Fruit fly (Drosophila melanogaster) whole organism, embryonic: ENCODE measurements around the gene CG42534.

Experiments
- Antp ChIP-seq: fragments of 200-800 bp; sonication (Bioruptor generic); optimal IDR thresholded peaks from 3 replicates; lab custom pipeline; 2016; ENCODE audit warnings: missing biosample characterization, missing genetic modification characterization
- CG12155 ChIP-seq: fragments of 200-800 bp; sonication (Bioruptor generic); optimal IDR thresholded peaks from 3 replicates; lab custom pipeline; 2016; ENCODE audit warnings: missing biosample characterization, missing genetic modification characterization
- CG14667 ChIP-seq: fragments of 200-800 bp; sonication (Bioruptor generic); IDR thresholded peaks from 2 replicates; pipeline ENCODE4 v1.3.6; 2022; ENCODE audit warnings: missing biosample characterization, missing genetic modification characterization
- CG1529 ChIP-seq: fragments of 200-800 bp; sonication (Bioruptor generic); optimal IDR thresholded peaks from 3 replicates; lab custom pipeline; 2018; ENCODE audit warnings: missing biosample characterization, missing genetic modification characterization
- CG15514 ChIP-seq: fragments of 200-800 bp; sonication (Bioruptor generic); optimal IDR thresholded peaks from 3 replicates; lab custom pipeline; 2017; ENCODE audit warnings: missing biosample characterization, missing genetic modification characterization, mild to moderate bottlenecking, moderate library complexity, missing genetic modification reagents
- CG18764 ChIP-seq: fragments of 200-800 bp; sonication (Bioruptor generic); optimal IDR thresholded peaks from 3 replicates; lab custom pipeline; 2016; ENCODE audit warnings: missing biosample characterization, missing genetic modification characterization
- CG2678 ChIP-seq: fragments of 200-800 bp; sonication (Bioruptor generic); optimal IDR thresholded peaks from 3 replicates; lab custom pipeline; 2019; ENCODE audit warnings: missing biosample characterization, mild to moderate bottlenecking, missing genetic modification characterization, moderate library complexity
- CG2712 ChIP-seq: fragments of 200-800 bp; optimal IDR thresholded peaks from 3 replicates; lab custom pipeline; 2019; ENCODE audit warnings: missing biosample characterization, mild to moderate bottlenecking, missing genetic modification characterization, moderate library complexity
- CG32532 ChIP-seq: fragments of 200-800 bp; sonication (Bioruptor generic); IDR thresholded peaks from 2 replicates; pipeline ENCODE4 v1.3.6; 2022; ENCODE audit warnings: missing biosample characterization, missing genetic modification characterization
- CG33213 ChIP-seq: fragments of 200-800 bp; sonication (Bioruptor generic); optimal IDR thresholded peaks from 3 replicates; lab custom pipeline; 2016; ENCODE audit warnings: missing biosample characterization, missing genetic modification characterization
- CG34376 ChIP-seq: fragments of 200-800 bp; sonication (Bioruptor generic); optimal IDR thresholded peaks from 2 replicates; lab custom pipeline; 2018; ENCODE audit warnings: missing biosample characterization, mild to moderate bottlenecking, missing genetic modification characterization
- CG4707 ChIP-seq: fragments of 200-800 bp; sonication (Bioruptor generic); optimal IDR thresholded peaks from 2 replicates; lab custom pipeline; 2018; ENCODE audit warnings: missing biosample characterization, mild to moderate bottlenecking, missing genetic modification characterization, moderate library complexity
- CG4820 ChIP-seq: fragments of 200-800 bp; sonication (Bioruptor generic); optimal IDR thresholded peaks from 3 replicates; lab custom pipeline; 2016; ENCODE audit warnings: missing biosample characterization, missing genetic modification characterization
- CG6683 ChIP-seq: fragments of 200-800 bp; sonication (Bioruptor generic); optimal IDR thresholded peaks from 2 replicates; lab custom pipeline; 2017; ENCODE audit warnings: missing biosample characterization, mild to moderate bottlenecking, missing genetic modification characterization, missing genetic modification reagents
- CG6854 ChIP-seq: fragments of 200-800 bp; sonication (Bioruptor generic); optimal IDR thresholded peaks from 3 replicates; lab custom pipeline; 2017; ENCODE audit warnings: missing biosample characterization, mild to moderate bottlenecking, missing genetic modification characterization
- CG7271 ChIP-seq: fragments of 200-800 bp; sonication (Bioruptor generic); optimal IDR thresholded peaks from 2 replicates; lab custom pipeline; 2018; ENCODE audit warnings: missing biosample characterization, mild to moderate bottlenecking, missing genetic modification characterization, moderate library complexity
- CG8388 ChIP-seq: fragments of 200-800 bp; sonication (Bioruptor generic); optimal IDR thresholded peaks from 2 replicates; lab custom pipeline; 2019; ENCODE audit warnings: missing biosample characterization, mild to moderate bottlenecking, missing genetic modification characterization, moderate library complexity
- CG8944 ChIP-seq: fragments of 200-800 bp; sonication (Bioruptor generic); optimal IDR thresholded peaks from 3 replicates; lab custom pipeline; 2016; ENCODE audit warnings: missing biosample characterization, missing genetic modification characterization
- CG9727 ChIP-seq: fragments of 200-800 bp; sonication (Bioruptor generic); optimal IDR thresholded peaks from 3 replicates; lab custom pipeline; 2017; ENCODE audit warnings: missing biosample characterization, mild to moderate bottlenecking, missing genetic modification characterization
- ERR ChIP-seq: fragments of 200-800 bp; sonication (Bioruptor generic); optimal IDR thresholded peaks from 2 replicates; lab custom pipeline; 2016; ENCODE audit warnings: missing biosample characterization, missing genetic modification characterization
- Fer3 ChIP-seq: fragments of 200-800 bp; sonication (Bioruptor generic); optimal IDR thresholded peaks from 2 replicates; lab custom pipeline; 2018; ENCODE audit warnings: missing biosample characterization, mild to moderate bottlenecking, missing genetic modification characterization, moderate library complexity
- Hand ChIP-seq: fragments of 200-800 bp; sonication (Bioruptor generic); optimal IDR thresholded peaks from 2 replicates; lab custom pipeline; 2017; ENCODE audit warnings: mild to moderate bottlenecking, missing biosample characterization, missing genetic modification reagents, missing genetic modification characterization
- Kr ChIP-seq: fragments of 200-800 bp; sonication (Bioruptor generic); optimal IDR thresholded peaks from 2 replicates; lab custom pipeline; 2017; ENCODE audit warnings: missing biosample characterization, mild to moderate bottlenecking, missing genetic modification characterization
- Neu2 ChIP-seq: fragments of 200-800 bp; sonication (Bioruptor generic); optimal IDR thresholded peaks from 3 replicates; lab custom pipeline; 2016; ENCODE audit warnings: missing biosample characterization, missing genetic modification characterization, borderline replicate concordance
- Pdp1 ChIP-seq, 2 experiments: fragments of 200-800 bp; sonication (Bioruptor generic); optimal IDR thresholded peaks; 3 replicates each; lab custom pipeline; 2016; ENCODE audit warnings: missing biosample characterization in 2 of 2, missing genetic modification characterization in 2 of 2, mild to moderate bottlenecking in 1 of 2, moderate library complexity in 1 of 2
- Scr ChIP-seq: fragments of 200-800 bp; sonication (Bioruptor generic); IDR thresholded peaks from 2 replicates; pipeline ENCODE4 v1.3.6; 2022; ENCODE audit warnings: missing biosample characterization, missing genetic modification characterization; ENCODE audit not compliant: partially characterized antibody
- Usf ChIP-seq: fragments of 200-800 bp; sonication (Bioruptor generic); optimal IDR thresholded peaks from 2 replicates; lab custom pipeline; 2017; ENCODE audit warnings: missing genotype, missing biosample characterization, missing genetic modification characterization
- amos ChIP-seq: fragments of 200-800 bp; sonication (Bioruptor generic); IDR thresholded peaks from 2 replicates; pipeline ENCODE4 v1.3.6; 2022; ENCODE audit warnings: missing biosample characterization, missing genetic modification characterization; ENCODE audit not compliant: partially characterized antibody
- ara ChIP-seq: fragments of 200-800 bp; sonication (Bioruptor generic); IDR thresholded peaks from 2 replicates; pipeline ENCODE4 v1.3.6; 2022; ENCODE audit warnings: missing biosample characterization, missing genetic modification characterization
- ato ChIP-seq: fragments of 200-800 bp; sonication (Bioruptor generic); IDR thresholded peaks from 2 replicates; pipeline ENCODE4 v1.3.6; 2022; ENCODE audit warnings: missing biosample characterization, missing genetic modification characterization; ENCODE audit not compliant: partially characterized antibody
- az2 ChIP-seq: fragments of 200-800 bp; sonication (Bioruptor generic); optimal IDR thresholded peaks from 3 replicates; lab custom pipeline; 2016; ENCODE audit warnings: missing biosample characterization, missing genetic modification characterization
- bbx ChIP-seq: fragments of 200-800 bp; sonication (Bioruptor generic); IDR thresholded peaks from 2 replicates; pipeline ENCODE4 v1.3.6; 2022; ENCODE audit warnings: missing biosample characterization, missing genetic modification characterization; ENCODE audit not compliant: partially characterized antibody
- chinmo ChIP-seq: fragments of 200-800 bp; sonication (Bioruptor generic); IDR thresholded peaks from 4 replicates; pipeline ENCODE4 v1.3.6; 2022; ENCODE audit warnings: missing biosample characterization, missing genetic modification characterization; ENCODE audit not compliant: partially characterized antibody
- disco-r ChIP-seq: fragments of 200-800 bp; sonication (Bioruptor generic); optimal IDR thresholded peaks from 2 replicates; lab custom pipeline; 2016; ENCODE audit warnings: missing biosample characterization, missing genetic modification characterization
- eve ChIP-seq, 2 experiments: fragments of >200 bp; optimal IDR thresholded peaks; 2 replicates each; lab custom pipeline; 2017; ENCODE audit warnings: missing biosample characterization in 2 of 2, missing genetic modification characterization in 2 of 2
- lov ChIP-seq, 2 experiments: fragments of 200-800 bp in 1 of 2; fragments of >200 bp in 1 of 2; sonication (Bioruptor generic) in 1 of 2; IDR thresholded peaks in 1 of 2; optimal IDR thresholded peaks in 1 of 2; 2 replicates in 1 of 2; 3 replicates in 1 of 2; pipeline versions ENCODE4 v1.3.6 to Lab custom; 2017 to 2022; ENCODE audit warnings: missing biosample characterization in 1 of 2, missing genetic modification characterization in 1 of 2
- nerfin-2 ChIP-seq: fragments of 200-800 bp; sonication (Bioruptor generic); IDR thresholded peaks from 2 replicates; pipeline ENCODE4 v1.3.6; 2022; ENCODE audit warnings: missing biosample characterization, missing genetic modification characterization; ENCODE audit not compliant: partially characterized antibody
- nom ChIP-seq: fragments of 200-800 bp; sonication (Bioruptor generic); optimal IDR thresholded peaks from 2 replicates; lab custom pipeline; 2017; ENCODE audit warnings: missing biosample characterization, missing genetic modification characterization, mild to moderate bottlenecking, moderate library complexity, missing genetic modification reagents
- sc ChIP-seq, 3 experiments: fragments of >200 bp in 2 of 3; fragments of 200-800 bp in 1 of 3; sonication (Bioruptor generic) in 1 of 3; optimal IDR thresholded peaks; 2 replicates in 2 of 3; 3 replicates in 1 of 3; lab custom pipeline; 2017; ENCODE audit warnings: mild to moderate bottlenecking in 1 of 3, missing biosample characterization in 1 of 3, missing genetic modification characterization in 1 of 3, missing genetic modification reagents in 1 of 3
- seq ChIP-seq: fragments of 200-800 bp; sonication (Bioruptor generic); IDR thresholded peaks from 2 replicates; pipeline ENCODE4 v1.3.6; 2022; ENCODE audit warnings: missing biosample characterization, missing genetic modification characterization
- sima ChIP-seq: fragments of 200-800 bp; sonication (Bioruptor generic); optimal IDR thresholded peaks from 2 replicates; lab custom pipeline; 2016; ENCODE audit warnings: missing biosample characterization, missing genetic modification characterization
- sisA ChIP-seq: fragments of 200-800 bp; sonication (Bioruptor generic); IDR thresholded peaks from 2 replicates; pipeline ENCODE4 v1.3.6; 2022; ENCODE audit warnings: missing biosample characterization, missing genetic modification characterization
- tio ChIP-seq: fragments of 200-800 bp; sonication (Bioruptor generic); optimal IDR thresholded peaks from 2 replicates; lab custom pipeline; 2017; ENCODE audit warnings: missing biosample characterization, missing genetic modification characterization, inconsistent platforms
- vvl ChIP-seq: fragments of 200-800 bp; sonication (Bioruptor generic); IDR thresholded peaks from 2 replicates; pipeline ENCODE4 v1.3.6; 2022; ENCODE audit warnings: missing biosample characterization, missing genetic modification characterization
- wdn ChIP-seq: fragments of 200-800 bp; sonication (Bioruptor generic); IDR thresholded peaks from 2 replicates; pipeline ENCODE4 v1.3.6; 2022; ENCODE audit warnings: missing biosample characterization, missing genetic modification characterization

Gene CG42534

dm6 chr3R:27330782-27331181 is 9.6 kb upstream of the CG42534 start, which contains the start of gene CG3330:
TSS of gene CG3330 (minus strand) at chr3R:27330882.
- TF ChIP-seq Kr (GFP tag; lab: Kevin White, UChicago) (no peak), amos (GFP tag; lab: Robert Waterston, UW) (no peak), sc (optimal IDR thresholded peaks at IDR 0.05; lab: Kevin White, UChicago) (no peak), sc (GFP tag; optimal IDR thresholded peaks at IDR 0.05; lab: Kevin White, UChicago) (no peak)

dm6 chr3R:27368617-27369016 is 28.2 kb downstream of the CG42534 start, which contains the start of gene CG46335:
TSS of gene CG46335 (minus strand) at chr3R:27368717.
- TF ChIP-seq CG33213 (GFP tag; lab: Kevin White, UChicago) (no peak), Scr (GFP tag; lab: Robert Waterston, UW) (no peak), CG2678 (tag; lab: Kevin White, UChicago) (no peak), CG4707 (GFP tag; lab: Kevin White, UChicago) (no peak), CG15514 (no peak), wdn (GFP tag; lab: Robert Waterston, UW) (no peak), CG14667 (GFP tag; lab: Robert Waterston, UW) (no peak), disco-r (GFP tag; lab: Kevin White, UChicago) (no peak), vvl (no peak), Pdp1 (GFP tag; optimal IDR thresholded peaks at IDR 0.05; lab: Kevin White, UChicago) (no peak), CG34376 (GFP tag; lab: Kevin White, UChicago) (no peak), eve (GFP tag; optimal IDR thresholded peaks at IDR 0.05; lab: Kevin White, UChicago) (no peak), CG6683 (GFP tag; lab: Kevin White, UChicago) (no peak), CG4820 (GFP tag; lab: Kevin White, UChicago) (no peak), ato (GFP tag; lab: Robert Waterston, UW) (no peak), Usf (GFP tag; lab: Kevin White, UChicago) (no peak), CG8388 (no peak), ara (GFP tag; lab: Robert Waterston, UW) (no peak)
- TF ChIP-seq, all 482 proteins: peak for 0

- TF ChIP-seq bbx (GFP tag; lab: Robert Waterston, UW) = no peak
- TF ChIP-seq seq (GFP tag; lab: Robert Waterston, UW) = peak; percentile 67
- peak in 1 of 2 experiments; percentile 46 for TF ChIP-seq eve (GFP tag; optimal IDR thresholded peaks at IDR 0.05; lab: Kevin White, UChicago)
- TF ChIP-seq tio (GFP tag; lab: Kevin White, UChicago) = peak; percentile 39
- peak; percentile 70 for TF ChIP-seq Antp (GFP tag; lab: Kevin White, UChicago)
- TF ChIP-seq CG18764 (GFP tag; lab: Kevin White, UChicago) = peak; percentile 36
- peak; percentile 53 for TF ChIP-seq az2 (GFP tag; lab: Kevin White, UChicago)
- TF ChIP-seq CG7271 (tag; lab: Kevin White, UChicago) = no peak
- TF ChIP-seq Pdp1 (GFP tag; optimal IDR thresholded peaks at IDR 0.05; lab: Kevin White, UChicago) = peak; percentile 66 to 67
- peak; percentile 78 for TF ChIP-seq sisA (GFP tag; lab: Robert Waterston, UW)
- no peak for TF ChIP-seq lov (optimal IDR thresholded peaks at IDR 0.05; lab: Kevin White, UChicago)
- peak; percentile 61; the same call in 1 of the 3 replicates for TF ChIP-seq lov (GFP tag; IDR thresholded peaks at IDR 0.05; lab: Robert Waterston, UW)
- peak; percentile 43 for TF ChIP-seq CG9727 (GFP tag; lab: Kevin White, UChicago)
- no peak for TF ChIP-seq Neu2 (GFP tag; lab: Kevin White, UChicago)
- TF ChIP-seq CG34376 (GFP tag; lab: Kevin White, UChicago) = peak; percentile 15
- TF ChIP-seq nom = no peak
- TF ChIP-seq CG12155 (GFP tag; lab: Kevin White, UChicago) = peak; percentile 60
- TF ChIP-seq chinmo (GFP tag; lab: Robert Waterston, UW) = 0 out of 4 replicates have a peak, but pooled peaks have one; percentile 16
- no peak for TF ChIP-seq nerfin-2 (GFP tag; lab: Robert Waterston, UW)
- peak; percentile 46 for TF ChIP-seq ERR (GFP tag; lab: Kevin White, UChicago)
- peak; percentile 94 for TF ChIP-seq CG32532 (GFP tag; lab: Robert Waterston, UW)
- peak; percentile 22 for TF ChIP-seq sima
- TF ChIP-seq Hand (GFP tag; lab: Kevin White, UChicago) = peak; percentile 1
- peak; percentile 71 for TF ChIP-seq CG2712 (tag; lab: Kevin White, UChicago)
- peak; percentile 21 for TF ChIP-seq CG6854 (GFP tag; lab: Kevin White, UChicago)
- TF ChIP-seq CG8944 (GFP tag; lab: Kevin White, UChicago) = peak; percentile 50
- no peak for TF ChIP-seq CG1529 (GFP tag; lab: Kevin White, UChicago)
- TF ChIP-seq Fer3 (tag; lab: Kevin White, UChicago) = peak; percentile 80
These were observed 66.6 kb downstream of the CG42534 start for dm6 chr3R:27407049-27407448.
